Worm (Caenorhabditis elegans) whole organism, L4 larva: ENCODE results near the gene nlp-64.
A peak's percentile ranks its signal among the peaks of the same experiment; 100 is the strongest.

ENCODE experiments used
- D1046.2 ChIP-seq: fragments of 200-800 bp; sonication (Bioruptor generic); IDR thresholded peaks from 2 replicates; pipeline ENCODE4 v1.3.6; 2022; ENCODE audit warnings: missing genetic modification characterization, missing compliant biosample characterization
- F26F4.8 ChIP-seq: fragments of 200-800 bp; sonication (Bioruptor generic); conservative IDR thresholded peaks from 2 replicates; pipeline ENCODE4 v1.3.6; 2022; ENCODE audit warnings: missing genetic modification characterization, missing compliant biosample characterization
- F44E2.7 ChIP-seq: fragments of 200-800 bp; sonication (Bioruptor generic); IDR thresholded peaks from 2 replicates; pipeline ENCODE4 v2.1.2; 2022; ENCODE audit warnings: missing genetic modification characterization, missing compliant biosample characterization
- F49E8.2 ChIP-seq: sonication (generic microtip); optimal IDR thresholded peaks from 2 replicates; lab custom pipeline; 2016; ENCODE audit warnings: missing compliant biosample characterization, mild to moderate bottlenecking, missing genetic modification characterization, borderline replicate concordance
- T26A8.4 ChIP-seq: fragments of 200-800 bp; sonication (Bioruptor generic); IDR thresholded peaks from 2 replicates; pipeline ENCODE4 v1.3.6; 2022; ENCODE audit warnings: missing genetic modification characterization, missing compliant biosample characterization
- Y105C5A.15 ChIP-seq: fragments of 200-800 bp; sonication (Bioruptor generic); IDR thresholded peaks from 2 replicates; pipeline ENCODE4 v1.3.6; 2022; ENCODE audit warnings: missing genetic modification characterization, missing compliant biosample characterization
- Y48G9A.11 ChIP-seq: fragments of 200-800 bp; sonication (Bioruptor generic); IDR thresholded peaks from 2 replicates; pipeline ENCODE4 v1.3.6; 2022; ENCODE audit warnings: missing genetic modification reagents, missing genetic modification characterization, missing compliant biosample characterization
- Y5F2A.4 ChIP-seq: fragments of 200-800 bp; sonication (Bioruptor generic); optimal IDR thresholded peaks from 2 replicates; lab custom pipeline; 2018; ENCODE audit warnings: mild to moderate bottlenecking, missing genetic modification characterization, missing compliant biosample characterization
- Y75B8A.6 ChIP-seq: fragments of 200-800 bp; sonication (Bioruptor generic); IDR thresholded peaks from 2 replicates; pipeline ENCODE4 v1.3.6; 2022; ENCODE audit warnings: missing genetic modification reagents, missing genetic modification characterization, missing compliant biosample characterization
- aly-2 ChIP-seq: sonication (generic microtip); optimal IDR thresholded peaks from 2 replicates; lab custom pipeline; 2018; ENCODE audit warnings: missing biosample characterization, missing genetic modification characterization
- arid-1 ChIP-seq: fragments of 200-800 bp; sonication (Bioruptor generic); conservative IDR thresholded peaks from 2 replicates; pipeline ENCODE4 v1.3.6; 2022; ENCODE audit warnings: missing genetic modification reagents, missing genetic modification characterization, missing compliant biosample characterization
- ceh-20 ChIP-seq: fragments of 200-800 bp; sonication (Bioruptor generic); IDR thresholded peaks from 2 replicates; pipeline ENCODE4 v1.3.6; 2022; ENCODE audit warnings: missing genetic modification reagents, missing genetic modification characterization, missing compliant biosample characterization
- ceh-44 ChIP-seq: fragments of 200-800 bp; sonication (Bioruptor generic); IDR thresholded peaks from 2 replicates; pipeline ENCODE4 v1.3.6; 2022; ENCODE audit warnings: missing genetic modification reagents, missing genetic modification characterization, missing compliant biosample characterization
- ceh-62 ChIP-seq: sonication (generic microtip); optimal IDR thresholded peaks from 2 replicates; lab custom pipeline; 2017; ENCODE audit warnings: missing biosample characterization, missing genetic modification characterization
- ceh-82 ChIP-seq: sonication (generic microtip); optimal IDR thresholded peaks from 2 replicates; lab custom pipeline; 2017; ENCODE audit warnings: missing biosample characterization, missing genetic modification characterization
- cey-2 ChIP-seq: sonication (generic microtip); optimal IDR thresholded peaks from 3 replicates; lab custom pipeline; 2017; ENCODE audit warnings: missing genetic modification characterization, mild to moderate bottlenecking, missing compliant biosample characterization, antibody characterized with exemption, borderline replicate concordance; ENCODE audit not compliant: insufficient read depth
- ctbp-1 ChIP-seq: fragments of 200-800 bp; sonication (Bioruptor generic); IDR thresholded peaks from 2 replicates; pipeline ENCODE4 v1.3.6; 2022; ENCODE audit warnings: missing genetic modification reagents, missing genetic modification characterization, missing compliant biosample characterization
- dmd-6 ChIP-seq: fragments of 200-800 bp; sonication (Bioruptor generic); IDR thresholded peaks from 2 replicates; pipeline ENCODE4 v1.3.6; 2022; ENCODE audit warnings: missing genetic modification reagents, missing genetic modification characterization, missing compliant biosample characterization
- dmd-8 ChIP-seq: fragments of 200-800 bp; sonication (Bioruptor generic); IDR thresholded peaks from 2 replicates; pipeline ENCODE4 v1.3.6; 2022; ENCODE audit warnings: missing genetic modification characterization, missing compliant biosample characterization
- dmd-9 ChIP-seq: fragments of 200-800 bp; sonication (Bioruptor generic); IDR thresholded peaks from 2 replicates; pipeline ENCODE4 v1.3.6; 2022; ENCODE audit warnings: missing genetic modification reagents, missing genetic modification characterization, missing compliant biosample characterization
- egl-43 ChIP-seq: fragments of 200-800 bp; sonication (Bioruptor generic); IDR thresholded peaks from 2 replicates; pipeline ENCODE4 v1.3.6; 2022; ENCODE audit warnings: missing genetic modification reagents, missing genetic modification characterization, missing compliant biosample characterization
- gei-8 ChIP-seq: fragments of 200-800 bp; sonication (Bioruptor generic); optimal IDR thresholded peaks from 2 replicates; lab custom pipeline; 2018; ENCODE audit warnings: mild to moderate bottlenecking, missing genetic modification characterization, missing compliant biosample characterization
- hif-1 ChIP-seq, 2 experiments: sonication (generic microtip); optimal IDR thresholded peaks; 2 replicates each; lab custom pipeline; 2016 to 2017; ENCODE audit warnings: missing compliant biosample characterization in 2 of 2, missing genetic modification characterization in 2 of 2, missing genetic modification reagents in 2 of 2, missing genotype in 2 of 2, mild to moderate bottlenecking in 1 of 2
- hlh-11 ChIP-seq: fragments of 200-800 bp; sonication (Bioruptor generic); optimal IDR thresholded peaks from 2 replicates; lab custom pipeline; 2018; ENCODE audit warnings: mild to moderate bottlenecking, missing genetic modification characterization, missing compliant biosample characterization
- hmg-1.1 ChIP-seq: fragments of 200-800 bp; sonication (Bioruptor generic); IDR thresholded peaks from 2 replicates; pipeline ENCODE4 v1.3.6; 2022; ENCODE audit warnings: missing genetic modification reagents, missing genetic modification characterization, missing compliant biosample characterization
- lim-7 ChIP-seq: fragments of 200-800 bp; sonication (Bioruptor generic); IDR thresholded peaks from 2 replicates; pipeline ENCODE4 v1.3.6; 2022; ENCODE audit warnings: missing genetic modification characterization, missing compliant biosample characterization
- lin-1 ChIP-seq: fragments of 200-800 bp; sonication (Bioruptor generic); IDR thresholded peaks from 2 replicates; pipeline ENCODE4 v1.3.6; 2022; ENCODE audit warnings: missing genetic modification reagents, missing genetic modification characterization, missing compliant biosample characterization
- lin-38 ChIP-seq: fragments of 200-800 bp; sonication (Bioruptor generic); IDR thresholded peaks from 2 replicates; pipeline ENCODE4 v1.3.6; 2022; ENCODE audit warnings: missing genetic modification reagents, missing genetic modification characterization, missing compliant biosample characterization
- madf-5 ChIP-seq, 2 experiments: fragments of 200-800 bp; sonication (Bioruptor generic); IDR thresholded peaks; 2 replicates each; pipeline ENCODE4 v1.3.6; 2022; ENCODE audit warnings: missing compliant biosample characterization in 2 of 2, missing genetic modification characterization in 2 of 2
- madf-9 ChIP-seq: fragments of 200-800 bp; sonication (Bioruptor generic); conservative IDR thresholded peaks from 2 replicates; pipeline ENCODE4 v1.3.6; 2022; ENCODE audit warnings: missing genetic modification reagents, missing genetic modification characterization, missing compliant biosample characterization
- mdt-29 ChIP-seq: fragments of 200-800 bp; sonication (Bioruptor generic); IDR thresholded peaks from 2 replicates; pipeline ENCODE4 v1.3.6; 2022; ENCODE audit warnings: missing genetic modification reagents, missing genetic modification characterization, missing compliant biosample characterization
- mes-2 ChIP-seq: sonication (generic microtip); optimal IDR thresholded peaks from 2 replicates; lab custom pipeline; 2016; ENCODE audit warnings: missing genotype, mild to moderate bottlenecking, missing genetic modification characterization, missing compliant biosample characterization; ENCODE audit not compliant: poor library complexity, severe bottlenecking
- mxl-2 ChIP-seq: fragments of 200-800 bp; sonication (Bioruptor generic); conservative IDR thresholded peaks from 2 replicates; pipeline ENCODE4 v1.3.6; 2022; ENCODE audit warnings: missing genetic modification reagents, missing genetic modification characterization, missing compliant biosample characterization
- nhr-11 ChIP-seq: fragments of 150-350 bp; optimal IDR thresholded peaks from 2 replicates; lab custom pipeline; 2014; ENCODE audit warnings: missing biosample characterization, missing genetic modification characterization
- nhr-41 ChIP-seq: fragments of 200-800 bp; sonication (Bioruptor generic); IDR thresholded peaks from 2 replicates; pipeline ENCODE4 v1.3.6; 2022; ENCODE audit warnings: missing genetic modification reagents, missing genetic modification characterization, missing compliant biosample characterization
- nhr-42 ChIP-seq: fragments of 200-800 bp; sonication (Bioruptor generic); IDR thresholded peaks from 2 replicates; pipeline ENCODE4 v1.3.6; 2022; ENCODE audit warnings: missing genetic modification characterization, missing compliant biosample characterization
- php-3 ChIP-seq: fragments of 200-800 bp; sonication (Bioruptor generic); IDR thresholded peaks from 2 replicates; pipeline ENCODE4 v1.3.6; 2022; ENCODE audit warnings: missing genetic modification reagents, missing genetic modification characterization, missing compliant biosample characterization
- set-16 ChIP-seq: fragments of 200-800 bp; sonication (Bioruptor generic); IDR thresholded peaks from 2 replicates; pipeline ENCODE4 v1.3.6; 2022; ENCODE audit warnings: missing genetic modification reagents, missing genetic modification characterization, missing compliant biosample characterization
- snpc-1.2 ChIP-seq: fragments of 200-800 bp; sonication (Bioruptor generic); IDR thresholded peaks from 2 replicates; pipeline ENCODE4 v1.3.6; 2022; ENCODE audit warnings: missing genetic modification reagents, missing genetic modification characterization, missing compliant biosample characterization
- spr-1 ChIP-seq: sonication (generic microtip); optimal IDR thresholded peaks from 2 replicates; lab custom pipeline; 2016; ENCODE audit warnings: mild to moderate bottlenecking, missing genetic modification characterization, missing compliant biosample characterization
- spr-3 ChIP-seq: fragments of 200-800 bp; sonication (Bioruptor generic); optimal IDR thresholded peaks from 2 replicates; lab custom pipeline; 2018; ENCODE audit warnings: mild to moderate bottlenecking, missing genetic modification characterization, missing compliant biosample characterization
- tra-1 ChIP-seq: fragments of 200-800 bp; sonication (Bioruptor generic); IDR thresholded peaks from 2 replicates; pipeline ENCODE4 v1.3.6; 2022; ENCODE audit warnings: missing genetic modification reagents, missing genetic modification characterization, missing compliant biosample characterization
- zag-1 ChIP-seq: fragments of 150-350 bp; optimal IDR thresholded peaks from 2 replicates; lab custom pipeline; 2014; ENCODE audit warnings: missing biosample characterization, missing genetic modification characterization
- zfp-3 ChIP-seq: fragments of 200-800 bp; sonication (Bioruptor generic); conservative IDR thresholded peaks from 2 replicates; pipeline ENCODE4 v1.3.6; 2022; ENCODE audit warnings: missing genetic modification reagents, missing genetic modification characterization, missing compliant biosample characterization
- zip-11 ChIP-seq: fragments of 200-800 bp; sonication (Bioruptor generic); IDR thresholded peaks from 2 replicates; pipeline ENCODE4 v1.3.6; 2022; ENCODE audit warnings: missing genetic modification characterization, missing compliant biosample characterization
- ztf-11 ChIP-seq: fragments of 150-350 bp; optimal IDR thresholded peaks from 2 replicates; lab custom pipeline; 2014; ENCODE audit warnings: missing biosample characterization, missing genetic modification characterization

The nlp-64 gene

ce11 chrX:353134-353669 is 42.1 kb upstream of the nlp-64 start, which contains the start of gene sor-3 (continued):
- TF ChIP-seq ztf-11 (tag; lab: Kevin White, UChicago) (no peak), madf-9 (GFP tag; lab: Robert Waterston, UW) (peak; percentile 86), php-3 (peak; percentile 55), zip-11 (GFP tag; lab: Robert Waterston, UW) (peak; percentile 74; the same call in 1 of the 2 replicates), ceh-62 (tag; lab: Kevin White, UChicago) (no peak), gei-8 (peak; percentile 24), F49E8.2 (tag; lab: Kevin White, UChicago) (peak; percentile 29), hlh-11 (tag; lab: Kevin White, UChicago) (no peak), mdt-29 (GFP tag; lab: Robert Waterston, UW) (0 out of 2 replicates have a peak, but pooled peaks have one; percentile 9), Y5F2A.4 (GFP tag; lab: Kevin White, UChicago) (peak; percentile 23), dmd-8 (GFP tag; lab: Robert Waterston, UW) (peak; percentile 91), nhr-41 (GFP tag; lab: Robert Waterston, UW) (peak; percentile 84), zag-1 (tag; lab: Kevin White, UChicago) (no peak), D1046.2 (GFP tag; lab: Robert Waterston, UW) (peak; percentile 88), cey-2 (tag; lab: Kevin White, UChicago) (no peak), spr-1 (tag; lab: Kevin White, UChicago) (peak; percentile 75), aly-2 (tag; lab: Kevin White, UChicago) (no peak), set-16 (GFP tag; lab: Robert Waterston, UW) (no peak), F26F4.8 (GFP tag; lab: Robert Waterston, UW) (peak; percentile 91), nhr-11 (peak; percentile 72), ceh-82 (tag; lab: Kevin White, UChicago) (no peak), hif-1 (tag; optimal IDR thresholded peaks at IDR 0.05; lab: Kevin White, UChicago) (peak in 1 of 2 experiments; percentile 74), spr-3 (GFP tag; lab: Kevin White, UChicago) (peak; percentile 31), Y105C5A.15 (GFP tag; lab: Robert Waterston, UW) (peak; percentile 76; the same call in 1 of the 2 replicates), zfp-3 (GFP tag; lab: Robert Waterston, UW) (peak; percentile 47; the same call in 1 of the 2 replicates)

ce11 chrX:351398-351797 is 40.3 kb upstream of the nlp-64 start:
- TF ChIP-seq F44E2.7 (peak; percentile 68; the same call in 1 of the 2 replicates), ceh-20 (GFP tag; lab: Robert Waterston, UW) (0 out of 2 replicates have a peak, but pooled peaks have one; percentile 13), F26F4.8 (GFP tag; lab: Robert Waterston, UW) (peak; percentile 71), T26A8.4 (peak; percentile 75), zip-11 (GFP tag; lab: Robert Waterston, UW) (0 out of 2 replicates have a peak, but pooled peaks have one; percentile 22), Y48G9A.11 (GFP tag; lab: Robert Waterston, UW) (0 out of 2 replicates have a peak, but pooled peaks have one; percentile 54), tra-1 (GFP tag; lab: Robert Waterston, UW) (peak; percentile 68; the same call in 1 of the 2 replicates), dmd-9 (GFP tag; lab: Robert Waterston, UW) (peak; percentile 80), snpc-1.2 (GFP tag; lab: Robert Waterston, UW) (peak; percentile 80), nhr-41 (GFP tag; lab: Robert Waterston, UW) (peak; percentile 67; the same call in 1 of the 2 replicates), nhr-42 (GFP tag; lab: Robert Waterston, UW) (0 out of 2 replicates have a peak, but pooled peaks have one; percentile 53), ctbp-1 (GFP tag; lab: Robert Waterston, UW) (peak; percentile 77), mxl-2 (GFP tag; lab: Robert Waterston, UW) (0 out of 2 replicates have a peak, but pooled peaks have one; percentile 33), lim-7 (GFP tag; lab: Robert Waterston, UW) (peak; percentile 91), ceh-44 (GFP tag; lab: Robert Waterston, UW) (peak; percentile 56; the same call in 1 of the 2 replicates), D1046.2 (GFP tag; lab: Robert Waterston, UW) (peak; percentile 64; the same call in 1 of the 2 replicates), dmd-8 (GFP tag; lab: Robert Waterston, UW) (peak; percentile 86), mes-2 (tag; lab: Kevin White, UChicago) (peak; percentile 29), lin-1 (GFP tag; lab: Robert Waterston, UW) (peak; percentile 74), mdt-29 (GFP tag; lab: Robert Waterston, UW) (peak; percentile 66; the same call in 1 of the 2 replicates), Y75B8A.6 (GFP tag; lab: Robert Waterston, UW) (0 out of 2 replicates have a peak, but pooled peaks have one; percentile 54), madf-5 (GFP tag; IDR thresholded peaks at IDR 0.05; lab: Robert Waterston, UW) (peak; percentile 48 to 77; a peak in 1 of 4 replicates), lin-38 (GFP tag; lab: Robert Waterston, UW) (peak; percentile 79), dmd-6 (GFP tag; lab: Robert Waterston, UW) (peak; percentile 33), egl-43 (GFP tag; lab: Robert Waterston, UW) (peak; percentile 94), set-16 (GFP tag; lab: Robert Waterston, UW) (peak; percentile 37; the same call in 1 of the 2 replicates), hmg-1.1 (GFP tag; lab: Robert Waterston, UW) (peak; percentile 70), arid-1 (peak; percentile 85)
